Fruit fly (Drosophila melanogaster) S2 (cell line): ENCODE results near the gene mor.

Source experiments
- CG8478 ChIP-seq: fragments of >200 bp; optimal IDR thresholded peaks from 2 replicates; lab custom pipeline; 2018
- CTCF ChIP-seq, 2 experiments: fragments of >200 bp; optimal IDR thresholded peaks; 2 replicates each; lab custom pipeline; 2018

- TF ChIP-seq CG8478 (lab: Kevin White, UChicago): no peak
- peak; percentile 15 to 53 for TF ChIP-seq CTCF (optimal IDR thresholded peaks at IDR 0.05; lab: Kevin White, UChicago)
Measured at dm6 chr3R:16004015-16004414, 31.3 kb upstream of the mor start.
